Worm (Caenorhabditis elegans): ENCODE measurements around the gene bckd-1A.

bckd-1A gene

ce11 chrIII:12931786-12932427 is 40.4 kb downstream of the bckd-1A start, which contains the start of gene rbm-7 (continued):
- peak; percentile 70 for TF ChIP-seq nhr-20 (tag; optimal IDR thresholded peaks at IDR 0.05)

- TF ChIP-seq fkh-10 (GFP tag; optimal IDR thresholded peaks at IDR 0.05): no peak
- 0 out of 2 replicates have a peak, but pooled peaks have one; percentile 16 for TF ChIP-seq grh-1 (GFP tag; IDR thresholded peaks at IDR 0.05)
- TF ChIP-seq efl-1 (optimal IDR thresholded peaks at IDR 0.05): no peak
- peak in 1 of 2 experiments; percentile 22 for TF ChIP-seq efl-1 (GFP tag; optimal IDR thresholded peaks at IDR 0.05 in 1 of 2)
These were observed 41.2 kb downstream of the bckd-1A start for ce11 chrIII:12931108-12931507.

- no peak for TF ChIP-seq nhr-71 (tag; optimal IDR thresholded peaks at IDR 0.05)
- no peak for TF ChIP-seq snu-23 (GFP tag; optimal IDR thresholded peaks at IDR 0.05)
- TF ChIP-seq nhr-90 (tag; optimal IDR thresholded peaks at IDR 0.05; ENCODE audit: poor library complexity): no peak
- TF ChIP-seq fkh-4 (tag; optimal IDR thresholded peaks at IDR 0.05; ENCODE audit: borderline replicate concordance): no peak
- no peak for TF ChIP-seq nhr-11 (tag; optimal IDR thresholded peaks at IDR 0.05)
- TF ChIP-seq nhr-77 (tag; optimal IDR thresholded peaks at IDR 0.05): no peak
- TF ChIP-seq fkh-10 (GFP tag; optimal IDR thresholded peaks at IDR 0.05): no peak
- no peak for TF ChIP-seq nhr-19 (GFP tag; conservative IDR thresholded peaks at IDR 0.05)
- no peak for TF ChIP-seq lin-15B (tag; optimal IDR thresholded peaks at IDR 0.05)
- TF ChIP-seq vab-15 (tag; optimal IDR thresholded peaks at IDR 0.05): no peak
- no peak for TF ChIP-seq aly-2 (tag; optimal IDR thresholded peaks at IDR 0.05)
- TF ChIP-seq mep-1 (tag; optimal IDR thresholded peaks at IDR 0.05): no peak
- no peak for TF ChIP-seq mef-2 (tag; optimal IDR thresholded peaks at IDR 0.05)
- no peak for TF ChIP-seq lin-14 (GFP tag; optimal IDR thresholded peaks at IDR 0.05)
- no peak for TF ChIP-seq sptf-1 (tag; optimal IDR thresholded peaks at IDR 0.05)
- TF ChIP-seq nhr-237 (tag; optimal IDR thresholded peaks at IDR 0.05): no peak
These were observed 42.7 kb downstream of the bckd-1A start, which contains the start of gene Y37D8A.19 for ce11 chrIII:12929573-12929972. TSS of gene Y37D8A.19 (plus strand) at chrIII:12929873.

ce11 chrIII:12925947-12926607 is 46.2 kb downstream of the bckd-1A start, which contains the start of the genes npp-25 and mrps-10:
TSS of gene npp-25 (minus strand) at chrIII:12925997.
TSS of gene mrps-10 (plus strand) at chrIII:12926557.
- TF ChIP-seq skn-1 (tag; optimal IDR thresholded peaks at IDR 0.05) (no peak), blmp-1 (tag; optimal IDR thresholded peaks at IDR 0.05) (peak; percentile 17), egl-27 (tag; optimal IDR thresholded peaks at IDR 0.05) (no peak), pag-3 (tag; optimal IDR thresholded peaks at IDR 0.05; ENCODE audit: borderline replicate concordance, insufficient read depth) (no peak), Y116A8C.19 (tag; optimal IDR thresholded peaks at IDR 0.05; ENCODE audit: borderline replicate concordance) (no peak), unc-30 (tag; optimal IDR thresholded peaks at IDR 0.05) (no peak), nhr-90 (tag; optimal IDR thresholded peaks at IDR 0.05; ENCODE audit: poor library complexity) (no peak), F16B12.6 (tag; optimal IDR thresholded peaks at IDR 0.05) (peak; percentile 82), ztf-4 (tag; optimal IDR thresholded peaks at IDR 0.05) (no peak), pax-3 (tag; optimal IDR thresholded peaks at IDR 0.05) (no peak), nhr-85 (tag) (no peak), nhr-76 (tag; optimal IDR thresholded peaks at IDR 0.05) (no peak), nhr-84 (tag; optimal IDR thresholded peaks at IDR 0.05) (no peak), sptf-1 (tag; optimal IDR thresholded peaks at IDR 0.05) (no peak), lin-14 (GFP tag; optimal IDR thresholded peaks at IDR 0.05) (no peak), dsc-1 (tag; optimal IDR thresholded peaks at IDR 0.05) (peak; percentile 41), unc-62 (GFP tag; optimal IDR thresholded peaks at IDR 0.05) (no peak), C16A3.4 (tag; optimal IDR thresholded peaks at IDR 0.05) (no peak), dpl-1 (GFP tag; optimal IDR thresholded peaks at IDR 0.05) (peak; percentile 13 to 51 (median 16)), ets-5 (GFP tag; IDR thresholded peaks at IDR 0.05) (no peak), efl-3 (GFP tag; optimal IDR thresholded peaks at IDR 0.05) (no peak), mdl-1 (tag; optimal IDR thresholded peaks at IDR 0.05) (no peak), lin-13 (GFP tag; optimal IDR thresholded peaks at IDR 0.05) (no peak), zip-4 (GFP tag; optimal IDR thresholded peaks at IDR 0.05) (no peak), zag-1 (tag; optimal IDR thresholded peaks at IDR 0.05) (no peak), snu-23 (GFP tag; optimal IDR thresholded peaks at IDR 0.05) (peak; percentile 25), fkh-10 (GFP tag; optimal IDR thresholded peaks at IDR 0.05) (no peak), mep-1 (tag; optimal IDR thresholded peaks at IDR 0.05) (peak; percentile 28), nhr-20 (tag; optimal IDR thresholded peaks at IDR 0.05) (no peak), C04F5.9 (tag; optimal IDR thresholded peaks at IDR 0.05) (no peak), nhr-71 (tag; optimal IDR thresholded peaks at IDR 0.05) (peak; percentile 29), ceh-63 (GFP tag; optimal IDR thresholded peaks at IDR 0.05) (no peak), isw-1 (GFP tag; IDR thresholded peaks at IDR 0.05) (no peak)

Measured in whole organism, L1 larva.